Fruit fly (Drosophila melanogaster) whole organism, embryonic: ENCODE measurements around the gene CG18622.

Source experiments
- Blimp-1 ChIP-seq: fragments of 200-800 bp; sonication (Bioruptor generic); optimal IDR thresholded peaks from 3 replicates; lab custom pipeline; 2018; ENCODE audit warnings: missing biosample characterization, missing genetic modification characterization, mild to moderate bottlenecking, moderate library complexity, missing genetic modification reagents
- CG11695 ChIP-seq: fragments of 200-800 bp; sonication (Bioruptor generic); IDR thresholded peaks from 3 replicates; pipeline ENCODE4 v1.3.6; 2022; ENCODE audit warnings: missing biosample characterization, missing genetic modification characterization
- CG12236 ChIP-seq: fragments of 200-800 bp; sonication (Bioruptor generic); optimal IDR thresholded peaks from 2 replicates; lab custom pipeline; 2016; ENCODE audit warnings: missing biosample characterization, missing genetic modification characterization
- CG13287 ChIP-seq: fragments of 200-800 bp; sonication (Bioruptor generic); IDR thresholded peaks from 2 replicates; pipeline ENCODE4 v1.3.6; 2022; ENCODE audit warnings: missing biosample characterization, missing genetic modification characterization; ENCODE audit not compliant: partially characterized antibody
- CG13424 ChIP-seq: fragments of 200-800 bp; sonication (Bioruptor generic); optimal IDR thresholded peaks from 2 replicates; lab custom pipeline; 2019; ENCODE audit warnings: missing biosample characterization, mild to moderate bottlenecking, missing genetic modification characterization, moderate library complexity
- CG14667 ChIP-seq: fragments of 200-800 bp; sonication (Bioruptor generic); IDR thresholded peaks from 2 replicates; pipeline ENCODE4 v1.3.6; 2022; ENCODE audit warnings: missing biosample characterization, missing genetic modification characterization
- CG17328 ChIP-seq: fragments of 200-800 bp; sonication (Bioruptor generic); IDR thresholded peaks from 2 replicates; pipeline ENCODE4 v1.3.6; 2022; ENCODE audit warnings: missing biosample characterization, missing genetic modification characterization
- CG17568 ChIP-seq: fragments of 200-800 bp; sonication (Bioruptor generic); optimal IDR thresholded peaks from 2 replicates; lab custom pipeline; 2018; ENCODE audit warnings: missing biosample characterization, mild to moderate bottlenecking, missing genetic modification characterization, moderate library complexity
- CG18619 ChIP-seq: fragments of 200-800 bp; sonication (Bioruptor generic); optimal IDR thresholded peaks from 3 replicates; lab custom pipeline; 2017; ENCODE audit warnings: missing biosample characterization, mild to moderate bottlenecking, missing genetic modification characterization
- CG31388 ChIP-seq: fragments of 200-800 bp; sonication (Bioruptor generic); optimal IDR thresholded peaks from 2 replicates; lab custom pipeline; 2016; ENCODE audit warnings: missing biosample characterization, missing genetic modification characterization
- CG3281 ChIP-seq: fragments of 200-800 bp; sonication (Bioruptor generic); optimal IDR thresholded peaks from 3 replicates; lab custom pipeline; 2017; ENCODE audit warnings: missing biosample characterization, mild to moderate bottlenecking, missing genetic modification characterization
- CG3726 ChIP-seq: fragments of 200-800 bp; sonication (Bioruptor generic); IDR thresholded peaks from 3 replicates; pipeline ENCODE4, ENCODE4 v1.3.6; 2022; ENCODE audit warnings: missing biosample characterization, missing genetic modification characterization
- CG4730 ChIP-seq: fragments of 200-800 bp; sonication (Bioruptor generic); IDR thresholded peaks from 2 replicates; pipeline ENCODE4 v1.3.6; 2022; ENCODE audit warnings: missing biosample characterization, missing genetic modification characterization
- CG6272 ChIP-seq: fragments of 200-800 bp; sonication (Bioruptor generic); IDR thresholded peaks from 2 replicates; pipeline ENCODE4 v1.3.6; 2022; ENCODE audit warnings: missing biosample characterization, missing genetic modification characterization
- CG8281 ChIP-seq: fragments of 200-800 bp; sonication (Bioruptor generic); optimal IDR thresholded peaks from 2 replicates; lab custom pipeline; 2018; ENCODE audit warnings: missing biosample characterization, mild to moderate bottlenecking, missing genetic modification characterization, moderate library complexity
- CG8388 ChIP-seq: fragments of 200-800 bp; sonication (Bioruptor generic); optimal IDR thresholded peaks from 2 replicates; lab custom pipeline; 2019; ENCODE audit warnings: missing biosample characterization, mild to moderate bottlenecking, missing genetic modification characterization, moderate library complexity
- CG8478 ChIP-seq: fragments of >200 bp; optimal IDR thresholded peaks from 2 replicates; lab custom pipeline; 2018
- CG9932 ChIP-seq: fragments of 200-800 bp; sonication (Bioruptor generic); IDR thresholded peaks from 2 replicates; pipeline ENCODE4 v1.3.6; 2022; ENCODE audit warnings: missing biosample characterization, missing genetic modification characterization
- Camta ChIP-seq: fragments of 200-800 bp; sonication (Bioruptor generic); optimal IDR thresholded peaks from 2 replicates; lab custom pipeline; 2016; ENCODE audit warnings: missing biosample characterization, missing genetic modification characterization
- Chrac-16 ChIP-seq: fragments of 200-800 bp; sonication (Bioruptor generic); optimal IDR thresholded peaks from 3 replicates; lab custom pipeline; 2016; ENCODE audit warnings: missing biosample characterization, missing genetic modification characterization
- Dad ChIP-seq: fragments of 200-800 bp; sonication (Bioruptor generic); optimal IDR thresholded peaks from 3 replicates; lab custom pipeline; 2016; ENCODE audit warnings: missing biosample characterization, missing genetic modification characterization
- Fer3 ChIP-seq: fragments of 200-800 bp; sonication (Bioruptor generic); optimal IDR thresholded peaks from 2 replicates; lab custom pipeline; 2018; ENCODE audit warnings: missing biosample characterization, mild to moderate bottlenecking, missing genetic modification characterization, moderate library complexity
- MBD-R2 ChIP-seq: fragments of 200-800 bp; sonication (Bioruptor generic); IDR thresholded peaks from 2 replicates; pipeline ENCODE4 v1.3.6; 2022; ENCODE audit warnings: missing biosample characterization, missing genetic modification characterization
- NK7.1 ChIP-seq: fragments of 200-800 bp; sonication (Bioruptor generic); optimal IDR thresholded peaks from 3 replicates; lab custom pipeline; 2016; ENCODE audit warnings: missing biosample characterization, missing genetic modification characterization
- Optix ChIP-seq: fragments of 200-800 bp; sonication (Bioruptor generic); IDR thresholded peaks from 3 replicates; pipeline ENCODE4 v1.3.6; 2022; ENCODE audit warnings: missing biosample characterization, missing genetic modification characterization
- Poxn ChIP-seq: fragments of 200-800 bp; sonication (Bioruptor generic); IDR thresholded peaks from 2 replicates; pipeline ENCODE4 v1.3.6; 2022; ENCODE audit warnings: missing biosample characterization, missing genetic modification characterization
- Ptx1 ChIP-seq: fragments of 200-800 bp; sonication (Bioruptor generic); IDR thresholded peaks from 2 replicates; pipeline ENCODE4 v1.3.6; 2022; ENCODE audit warnings: missing biosample characterization, missing genetic modification characterization
- Ravus ChIP-seq: fragments of 200-800 bp; sonication (Bioruptor generic); IDR thresholded peaks from 2 replicates; pipeline ENCODE4 v1.3.6; 2022; ENCODE audit warnings: missing biosample characterization, missing genetic modification characterization
- Sry-β ChIP-seq: fragments of 200-800 bp; sonication (Bioruptor generic); optimal IDR thresholded peaks from 2 replicates; lab custom pipeline; 2018; ENCODE audit warnings: missing biosample characterization, mild to moderate bottlenecking, missing genetic modification characterization, moderate library complexity
- Ssrp ChIP-seq: fragments of 200-800 bp; sonication (Bioruptor generic); optimal IDR thresholded peaks from 2 replicates; lab custom pipeline; 2018; ENCODE audit warnings: missing biosample characterization, mild to moderate bottlenecking, missing genetic modification characterization, moderate library complexity
- TFAM ChIP-seq: fragments of 200-800 bp; sonication (Bioruptor generic); optimal IDR thresholded peaks from 2 replicates; lab custom pipeline; 2017; ENCODE audit warnings: missing biosample characterization, missing genetic modification characterization, inconsistent platforms
- Usf ChIP-seq: fragments of 200-800 bp; sonication (Bioruptor generic); optimal IDR thresholded peaks from 2 replicates; lab custom pipeline; 2017; ENCODE audit warnings: missing genotype, missing biosample characterization, missing genetic modification characterization
- Vsx1 ChIP-seq: fragments of 200-800 bp; sonication (Bioruptor generic); optimal IDR thresholded peaks from 2 replicates; lab custom pipeline; 2017; ENCODE audit warnings: missing biosample characterization, mild to moderate bottlenecking, missing genetic modification characterization, missing genetic modification reagents
- danr ChIP-seq: fragments of 200-800 bp; sonication (Bioruptor generic); IDR thresholded peaks from 2 replicates; pipeline ENCODE4 v1.3.6; 2022; ENCODE audit warnings: missing biosample characterization, missing genetic modification characterization
- exex ChIP-seq: fragments of 200-800 bp; sonication (Bioruptor generic); optimal IDR thresholded peaks from 4 replicates; lab custom pipeline; 2018; ENCODE audit warnings: missing biosample characterization, mild to moderate bottlenecking, missing genetic modification characterization, moderate library complexity
- grau ChIP-seq: fragments of 200-800 bp; optimal IDR thresholded peaks from 3 replicates; lab custom pipeline; 2019; ENCODE audit warnings: missing biosample characterization, mild to moderate bottlenecking, missing genetic modification characterization, moderate library complexity
- hb ChIP-seq: fragments of 200-800 bp; sonication (Bioruptor generic); IDR thresholded peaks from 3 replicates; pipeline ENCODE4 v1.3.6; 2022; ENCODE audit warnings: missing biosample characterization, missing genetic modification characterization; ENCODE audit not compliant: partially characterized antibody
- ken ChIP-seq: fragments of 200-800 bp; sonication (Bioruptor generic); IDR thresholded peaks from 3 replicates; pipeline ENCODE4 v1.3.6; 2022; ENCODE audit warnings: missing biosample characterization, missing genetic modification characterization
- luna ChIP-seq: fragments of 200-800 bp; sonication (Bioruptor generic); optimal IDR thresholded peaks from 2 replicates; lab custom pipeline; 2016; ENCODE audit warnings: missing biosample characterization, missing genetic modification characterization
- nerfin-2 ChIP-seq: fragments of 200-800 bp; sonication (Bioruptor generic); IDR thresholded peaks from 2 replicates; pipeline ENCODE4 v1.3.6; 2022; ENCODE audit warnings: missing biosample characterization, missing genetic modification characterization; ENCODE audit not compliant: partially characterized antibody
- org-1 ChIP-seq: fragments of 200-800 bp; sonication (Bioruptor generic); optimal IDR thresholded peaks from 2 replicates; lab custom pipeline; 2017; ENCODE audit warnings: missing biosample characterization, missing genetic modification characterization
- prd ChIP-seq, 3 experiments: fragments of >200 bp in 2 of 3; fragments of 200-800 bp in 1 of 3; sonication (Bioruptor generic) in 1 of 3; optimal IDR thresholded peaks in 2 of 3; IDR thresholded peaks in 1 of 3; 2 replicates in 2 of 3; 3 replicates in 1 of 3; pipeline versions ENCODE4 v1.3.6 to Lab custom; 2017 to 2022; ENCODE audit warnings: missing biosample characterization in 1 of 3, missing genetic modification characterization in 1 of 3
- pros ChIP-seq: fragments of 200-800 bp; sonication (Bioruptor generic); optimal IDR thresholded peaks from 3 replicates; lab custom pipeline; 2019; ENCODE audit warnings: missing biosample characterization, mild to moderate bottlenecking, missing genetic modification characterization, moderate library complexity
- sd ChIP-seq: fragments of 200-800 bp; sonication (Bioruptor generic); optimal IDR thresholded peaks from 3 replicates; lab custom pipeline; 2018; ENCODE audit warnings: missing biosample characterization, mild to moderate bottlenecking, missing genetic modification characterization, moderate library complexity
- sens ChIP-seq: fragments of 200-800 bp; sonication (Bioruptor generic); peaks from one replicate; lab custom pipeline; 2016; ENCODE audit warnings: missing biosample characterization, missing genetic modification characterization
- seq ChIP-seq: fragments of 200-800 bp; sonication (Bioruptor generic); IDR thresholded peaks from 2 replicates; pipeline ENCODE4 v1.3.6; 2022; ENCODE audit warnings: missing biosample characterization, missing genetic modification characterization
- sisA ChIP-seq: fragments of 200-800 bp; sonication (Bioruptor generic); IDR thresholded peaks from 2 replicates; pipeline ENCODE4 v1.3.6; 2022; ENCODE audit warnings: missing biosample characterization, missing genetic modification characterization
- tin ChIP-seq: fragments of 200-800 bp; sonication (Bioruptor generic); optimal IDR thresholded peaks from 3 replicates; lab custom pipeline; 2016; ENCODE audit warnings: missing biosample characterization, missing genetic modification characterization

Gene CG18622

DNA sequence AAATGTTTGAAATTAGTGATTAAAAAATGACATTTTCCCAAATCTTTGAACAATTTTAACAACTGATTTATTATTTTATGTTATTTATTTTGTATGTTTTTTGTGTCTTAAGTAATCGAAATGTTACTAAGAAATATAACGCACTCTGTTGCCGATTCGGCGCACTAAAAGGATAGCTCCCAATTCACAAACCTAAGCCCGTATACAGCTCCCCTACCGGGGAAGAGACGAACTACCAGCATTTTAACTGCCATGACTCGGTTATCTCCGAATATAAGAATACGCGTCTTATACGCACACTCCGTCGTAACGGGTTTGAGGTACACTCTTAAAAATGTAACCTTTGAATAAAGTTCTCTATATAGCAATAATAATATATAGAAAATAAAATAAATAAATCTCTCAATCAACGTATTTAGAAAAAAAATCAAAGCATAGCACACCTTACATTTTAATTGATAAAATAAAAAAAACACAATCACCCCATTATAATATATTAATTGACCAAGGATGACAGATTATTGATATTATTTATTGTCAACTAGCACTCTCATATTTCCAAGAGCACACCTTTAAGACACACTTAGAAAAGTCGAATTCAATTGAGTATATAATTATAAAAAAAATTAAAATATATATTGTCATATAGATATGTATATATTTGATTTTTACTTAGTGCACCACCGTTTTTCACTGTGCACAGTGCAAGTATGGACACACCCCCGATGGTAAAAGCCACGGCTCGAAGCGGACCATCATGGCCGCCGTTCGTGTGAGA lies 29.6 kb downstream of the CG18622 start (continued):
- TF ChIP-seq CG17568 (GFP tag; lab: Kevin White, UChicago) (peak; percentile 46), Usf (GFP tag; lab: Kevin White, UChicago) (peak; percentile 73), exex (tag; lab: Kevin White, UChicago) (no peak), CG17328 (GFP tag; lab: Robert Waterston, UW) (peak; percentile 64), CG13424 (tag; lab: Kevin White, UChicago) (peak; percentile 93), CG12236 (no peak), CG8478 (lab: Kevin White, UChicago) (no peak), ken (GFP tag; lab: Robert Waterston, UW) (peak; percentile 49; the same call in 2 of the 3 replicates), CG4730 (GFP tag; lab: Robert Waterston, UW) (peak; percentile 53; the same call in 1 of the 2 replicates), Fer3 (tag; lab: Kevin White, UChicago) (no peak), MBD-R2 (GFP tag; lab: Robert Waterston, UW) (0 out of 2 replicates have a peak, but pooled peaks have one; percentile 13), CG9932 (GFP tag; lab: Robert Waterston, UW) (peak; percentile 58), Dad (GFP tag; lab: Kevin White, UChicago) (no peak), sens (GFP tag; lab: Kevin White, UChicago) (peak; percentile 89), CG14667 (GFP tag; lab: Robert Waterston, UW) (peak; percentile 20; the same call in 1 of the 2 replicates), luna (GFP tag; lab: Kevin White, UChicago) (no peak), hb (GFP tag; lab: Robert Waterston, UW) (no peak), org-1 (GFP tag; lab: Kevin White, UChicago) (peak; percentile 67), CG6272 (GFP tag; lab: Robert Waterston, UW) (peak; percentile 32), Blimp-1 (peak; percentile 80), sisA (GFP tag; lab: Robert Waterston, UW) (peak; percentile 53), danr (GFP tag; lab: Robert Waterston, UW) (peak; percentile 52; the same call in 1 of the 2 replicates), grau (peak; percentile 89), Camta (GFP tag; lab: Kevin White, UChicago) (no peak), TFAM (no peak), Chrac-16 (GFP tag; lab: Kevin White, UChicago) (peak; percentile 70), seq (0 out of 2 replicates have a peak, but pooled peaks have one; percentile 34), Poxn (GFP tag; lab: Robert Waterston, UW) (no peak), sd (peak; percentile 31), Ravus (GFP tag; lab: Robert Waterston, UW) (peak; percentile 7; the same call in 1 of the 2 replicates), Vsx1 (GFP tag; lab: Kevin White, UChicago) (peak; percentile 77), pros (peak; percentile 4), CG3281 (peak; percentile 88), CG3726 (GFP tag; lab: Robert Waterston, UW) (0 out of 3 replicates have a peak, but pooled peaks have one; percentile 38), Ptx1 (GFP tag; lab: Robert Waterston, UW) (peak; percentile 67), CG8388 (GFP tag; lab: Kevin White, UChicago) (peak; percentile 87), NK7.1 (GFP tag; lab: Kevin White, UChicago) (no peak), CG11695 (peak; percentile 77; the same call in 2 of the 3 replicates), CG31388 (GFP tag; lab: Kevin White, UChicago) (peak; percentile 24), CG13287 (GFP tag; lab: Robert Waterston, UW) (peak; percentile 10; the same call in 1 of the 2 replicates), prd (optimal IDR thresholded peaks at IDR 0.05; lab: Kevin White, UChicago) (no peak), prd (GFP tag; IDR thresholded peaks at IDR 0.05; lab: Robert Waterston, UW) (peak; percentile 83), CG18619 (GFP tag; lab: Kevin White, UChicago) (peak; percentile 91), tin (GFP tag; lab: Kevin White, UChicago) (peak; percentile 78), CG8281 (peak; percentile 56), Ssrp (tag; lab: Kevin White, UChicago) (peak; percentile 88), Optix (GFP tag; lab: Robert Waterston, UW) (peak; percentile 38; the same call in 1 of the 3 replicates), Sry-β (GFP tag; lab: Kevin White, UChicago) (peak; percentile 54), nerfin-2 (GFP tag; lab: Robert Waterston, UW) (no peak)
